Fruit fly (Drosophila melanogaster) whole organism, embryonic: ENCODE measurements around the gene Syx18.

Experiments used
- CG10147 ChIP-seq: fragments of 200-800 bp; sonication (Bioruptor generic); optimal IDR thresholded peaks from 2 replicates; lab custom pipeline; 2019; ENCODE audit warnings: missing biosample characterization, mild to moderate bottlenecking, missing genetic modification characterization, moderate library complexity
- CG12219 ChIP-seq: fragments of 200-800 bp; sonication (Bioruptor generic); optimal IDR thresholded peaks from 3 replicates; lab custom pipeline; 2018; ENCODE audit warnings: missing biosample characterization, mild to moderate bottlenecking, missing genetic modification characterization
- CG13894 ChIP-seq: fragments of 200-800 bp; sonication (Bioruptor generic); optimal IDR thresholded peaks from 3 replicates; lab custom pipeline; 2018; ENCODE audit warnings: missing biosample characterization, mild to moderate bottlenecking, missing genetic modification characterization, moderate library complexity
- CG15601 ChIP-seq: fragments of 200-800 bp; sonication (Bioruptor generic); optimal IDR thresholded peaks from 3 replicates; lab custom pipeline; 2019; ENCODE audit warnings: missing biosample characterization, mild to moderate bottlenecking, missing genetic modification characterization, moderate library complexity
- CG1602 ChIP-seq: fragments of 200-800 bp; sonication (Bioruptor generic); optimal IDR thresholded peaks from 3 replicates; lab custom pipeline; 2016; ENCODE audit warnings: missing biosample characterization, missing genetic modification characterization
- CG17568 ChIP-seq: fragments of 200-800 bp; sonication (Bioruptor generic); optimal IDR thresholded peaks from 2 replicates; lab custom pipeline; 2018; ENCODE audit warnings: missing biosample characterization, mild to moderate bottlenecking, missing genetic modification characterization, moderate library complexity
- CG18619 ChIP-seq: fragments of 200-800 bp; sonication (Bioruptor generic); optimal IDR thresholded peaks from 3 replicates; lab custom pipeline; 2017; ENCODE audit warnings: missing biosample characterization, mild to moderate bottlenecking, missing genetic modification characterization
- CG2678 ChIP-seq: fragments of 200-800 bp; sonication (Bioruptor generic); optimal IDR thresholded peaks from 3 replicates; lab custom pipeline; 2019; ENCODE audit warnings: missing biosample characterization, mild to moderate bottlenecking, missing genetic modification characterization, moderate library complexity
- CG2889 ChIP-seq: fragments of 200-800 bp; sonication (Bioruptor generic); IDR thresholded peaks from 3 replicates; pipeline ENCODE4 v1.3.6; 2022; ENCODE audit warnings: missing biosample characterization, missing genetic modification characterization
- CG30020 ChIP-seq: fragments of 200-800 bp; optimal IDR thresholded peaks from 2 replicates; lab custom pipeline; 2019; ENCODE audit warnings: missing biosample characterization, mild to moderate bottlenecking, missing genetic modification characterization, moderate library complexity
- CG30431 ChIP-seq: fragments of 200-800 bp; sonication (Bioruptor generic); optimal IDR thresholded peaks from 2 replicates; lab custom pipeline; 2017; ENCODE audit warnings: missing biosample characterization, missing genetic modification characterization
- CG31224 ChIP-seq: fragments of 200-800 bp; sonication (Bioruptor generic); IDR thresholded peaks from 2 replicates; pipeline ENCODE4 v1.3.6; 2022; ENCODE audit warnings: missing biosample characterization, missing genetic modification characterization
- CG3163 ChIP-seq: fragments of 200-800 bp; sonication (Bioruptor generic); optimal IDR thresholded peaks from 3 replicates; lab custom pipeline; 2016; ENCODE audit warnings: missing biosample characterization, missing genetic modification characterization
- CG6175 ChIP-seq: fragments of 200-800 bp; sonication (Bioruptor generic); IDR thresholded peaks from 3 replicates; pipeline ENCODE4 v1.3.6; 2022; ENCODE audit warnings: missing biosample characterization, missing genetic modification characterization
- CG7556 ChIP-seq: fragments of 200-800 bp; sonication (Bioruptor generic); optimal IDR thresholded peaks from 2 replicates; lab custom pipeline; 2017; ENCODE audit warnings: missing biosample characterization, mild to moderate bottlenecking, missing genetic modification characterization
- CG8924 ChIP-seq: fragments of 200-800 bp; optimal IDR thresholded peaks from 3 replicates; lab custom pipeline; 2019; ENCODE audit warnings: missing biosample characterization, mild to moderate bottlenecking, missing genetic modification characterization, moderate library complexity
- CkIIα-i1 ChIP-seq: fragments of 200-800 bp; sonication (Bioruptor generic); IDR thresholded peaks from 2 replicates; pipeline ENCODE4 v1.3.6; 2022; ENCODE audit warnings: missing biosample characterization, missing genetic modification characterization
- Deaf1 ChIP-seq: fragments of 200-800 bp; optimal IDR thresholded peaks from 3 replicates; lab custom pipeline; 2019; ENCODE audit warnings: missing biosample characterization, mild to moderate bottlenecking, missing genetic modification characterization, moderate library complexity
- Dek ChIP-seq: fragments of 200-800 bp; sonication (Bioruptor generic); optimal IDR thresholded peaks from 3 replicates; lab custom pipeline; 2019; ENCODE audit warnings: missing biosample characterization, mild to moderate bottlenecking, missing genetic modification characterization, moderate library complexity
- Doc2 ChIP-seq: fragments of 200-800 bp; sonication (Bioruptor generic); IDR thresholded peaks from 2 replicates; pipeline ENCODE4 v1.3.6; 2022; ENCODE audit warnings: missing biosample characterization, missing genetic modification characterization
- E2f1 ChIP-seq: fragments of 200-800 bp; sonication (Bioruptor generic); IDR thresholded peaks from 2 replicates; pipeline ENCODE4 v1.3.6; 2022; ENCODE audit warnings: missing biosample characterization, missing genetic modification characterization
- H15 ChIP-seq: fragments of 200-800 bp; sonication (Bioruptor generic); IDR thresholded peaks from 3 replicates; pipeline ENCODE4 v1.3.6; 2022; ENCODE audit warnings: missing biosample characterization, missing genetic modification characterization
- Hand ChIP-seq: fragments of 200-800 bp; sonication (Bioruptor generic); optimal IDR thresholded peaks from 2 replicates; lab custom pipeline; 2017; ENCODE audit warnings: mild to moderate bottlenecking, missing biosample characterization, missing genetic modification reagents, missing genetic modification characterization
- PHDP ChIP-seq: fragments of 200-800 bp; sonication (Bioruptor generic); optimal IDR thresholded peaks from 3 replicates; lab custom pipeline; 2018; ENCODE audit warnings: missing biosample characterization, mild to moderate bottlenecking, missing genetic modification characterization, moderate library complexity
- Rx ChIP-seq: fragments of 200-800 bp; sonication (Bioruptor generic); IDR thresholded peaks from 2 replicates; pipeline ENCODE4 v1.3.6; 2022; ENCODE audit warnings: missing biosample characterization, missing genetic modification characterization
- Sox100B ChIP-seq: fragments of 200-800 bp; sonication (Bioruptor generic); optimal IDR thresholded peaks from 3 replicates; lab custom pipeline; 2018; ENCODE audit warnings: missing biosample characterization, mild to moderate bottlenecking, missing genetic modification characterization
- Spps ChIP-seq: fragments of 200-800 bp; sonication (Bioruptor generic); optimal IDR thresholded peaks from 2 replicates; lab custom pipeline; 2018; ENCODE audit warnings: missing biosample characterization, mild to moderate bottlenecking, missing genetic modification characterization
- Xbp1 ChIP-seq: fragments of 200-800 bp; sonication (Bioruptor generic); optimal IDR thresholded peaks from 3 replicates; lab custom pipeline; 2016; ENCODE audit warnings: missing biosample characterization, mild to moderate bottlenecking, missing genetic modification characterization
- Xrp1 ChIP-seq: fragments of 200-800 bp; sonication (Bioruptor generic); IDR thresholded peaks from 2 replicates; pipeline ENCODE4 v1.3.6; 2022; ENCODE audit warnings: missing biosample characterization, missing genetic modification characterization
- bsh ChIP-seq, 2 experiments: fragments of 200-800 bp; sonication (Bioruptor generic); optimal IDR thresholded peaks; 2 replicates each; lab custom pipeline; 2017 to 2018; ENCODE audit warnings: mild to moderate bottlenecking in 2 of 2, missing biosample characterization in 2 of 2, missing genetic modification characterization in 2 of 2, moderate library complexity in 1 of 2
- cg ChIP-seq: fragments of 200-800 bp; sonication (Bioruptor generic); optimal IDR thresholded peaks from 3 replicates; lab custom pipeline; 2019; ENCODE audit warnings: missing biosample characterization, mild to moderate bottlenecking, missing genetic modification characterization, moderate library complexity
- crp ChIP-seq, 2 experiments: fragments of 200-800 bp; sonication (Bioruptor generic); optimal IDR thresholded peaks; 2 replicates in 1 of 2; 3 replicates in 1 of 2; lab custom pipeline; 2017; ENCODE audit warnings: missing biosample characterization in 2 of 2, missing genetic modification characterization in 2 of 2, mild to moderate bottlenecking in 1 of 2, moderate library complexity in 1 of 2
- dmrt11E ChIP-seq: fragments of 200-800 bp; sonication (Bioruptor generic); optimal IDR thresholded peaks from 3 replicates; lab custom pipeline; 2018; ENCODE audit warnings: missing biosample characterization, mild to moderate bottlenecking, missing genetic modification characterization, moderate library complexity
- en ChIP-seq: fragments of 200-800 bp; sonication (Bioruptor generic); optimal IDR thresholded peaks from 2 replicates; lab custom pipeline; 2016; ENCODE audit warnings: missing biosample characterization, missing genetic modification characterization
- fu2 ChIP-seq: fragments of 200-800 bp; sonication (Bioruptor generic); optimal IDR thresholded peaks from 2 replicates; lab custom pipeline; 2016; ENCODE audit warnings: missing biosample characterization, missing genetic modification characterization
- gcm2 ChIP-seq: fragments of 200-800 bp; sonication (Bioruptor generic); optimal IDR thresholded peaks from 2 replicates; lab custom pipeline; 2016; ENCODE audit warnings: missing biosample characterization, missing genetic modification characterization
- ind ChIP-seq: fragments of 200-800 bp; sonication (Bioruptor generic); optimal IDR thresholded peaks from 3 replicates; lab custom pipeline; 2016; ENCODE audit warnings: missing biosample characterization, missing genetic modification characterization
- jumu ChIP-seq: fragments of 200-800 bp; sonication (Bioruptor generic); optimal IDR thresholded peaks from 3 replicates; lab custom pipeline; 2016; ENCODE audit warnings: missing biosample characterization, missing genetic modification characterization
- luna ChIP-seq: fragments of 200-800 bp; sonication (Bioruptor generic); optimal IDR thresholded peaks from 2 replicates; lab custom pipeline; 2016; ENCODE audit warnings: missing biosample characterization, missing genetic modification characterization
- mam ChIP-seq: fragments of 200-800 bp; sonication (Bioruptor generic); optimal IDR thresholded peaks from 3 replicates; lab custom pipeline; 2016; ENCODE audit warnings: missing biosample characterization, missing genetic modification characterization
- oc ChIP-seq: fragments of 200-800 bp; sonication (Bioruptor generic); optimal IDR thresholded peaks from 2 replicates; lab custom pipeline; 2018; ENCODE audit warnings: missing biosample characterization, mild to moderate bottlenecking, missing genetic modification characterization, moderate library complexity
- pan ChIP-seq, 4 experiments: fragments of >200 bp in 3 of 4; fragments of 200-800 bp in 1 of 4; sonication (Bioruptor generic) in 1 of 4; optimal IDR thresholded peaks in 3 of 4; IDR thresholded peaks in 1 of 4; 2 replicates each; pipeline versions ENCODE4 v1.3.6 to Lab custom; 2017 to 2022; ENCODE audit warnings: missing biosample characterization in 2 of 4, missing genetic modification characterization in 2 of 4, mixed read lengths in 1 of 4
- pb ChIP-seq: fragments of 200-800 bp; sonication (Bioruptor generic); optimal IDR thresholded peaks from 3 replicates; lab custom pipeline; 2016; ENCODE audit warnings: missing biosample characterization, missing genetic modification characterization
- pzg ChIP-seq: fragments of 200-800 bp; sonication (Bioruptor generic); optimal IDR thresholded peaks from 3 replicates; lab custom pipeline; 2018; ENCODE audit warnings: missing biosample characterization, mild to moderate bottlenecking, missing genetic modification characterization, moderate library complexity
- sima ChIP-seq: fragments of 200-800 bp; sonication (Bioruptor generic); optimal IDR thresholded peaks from 2 replicates; lab custom pipeline; 2016; ENCODE audit warnings: missing biosample characterization, missing genetic modification characterization
- slbo ChIP-seq: fragments of 200-800 bp; sonication (Bioruptor generic); IDR thresholded peaks from 2 replicates; pipeline ENCODE4 v1.3.6; 2022; ENCODE audit warnings: missing biosample characterization, missing genetic modification characterization
- ssp ChIP-seq: fragments of 200-800 bp; sonication (Bioruptor generic); IDR thresholded peaks from 2 replicates; pipeline ENCODE4 v1.3.6; 2022; ENCODE audit warnings: missing biosample characterization, missing genetic modification characterization
- tna ChIP-seq: fragments of 200-800 bp; sonication (Bioruptor generic); IDR thresholded peaks from 2 replicates; pipeline ENCODE4 v1.3.6; 2022; ENCODE audit warnings: missing biosample characterization, missing genetic modification characterization; ENCODE audit not compliant: partially characterized antibody
- usp ChIP-seq: fragments of >200 bp; optimal IDR thresholded peaks from 2 replicates; lab custom pipeline; 2017; ENCODE audit warnings: missing biosample characterization, missing genetic modification characterization
- zen2 ChIP-seq: fragments of 200-800 bp; sonication (Bioruptor generic); IDR thresholded peaks from 3 replicates; pipeline ENCODE4 v1.3.6; 2022; ENCODE audit warnings: missing biosample characterization, missing genetic modification characterization; ENCODE audit not compliant: partially characterized antibody
- zfh1 ChIP-seq: fragments of 200-800 bp; sonication (Bioruptor generic); IDR thresholded peaks from 3 replicates; pipeline ENCODE4 v1.3.6; 2022; ENCODE audit warnings: missing biosample characterization, missing genetic modification characterization

Syx18 gene

dm6 chr3R:24574123-24574522, 51.2 kb downstream of the Syx18 start (continued):
- TF ChIP-seq Spps (tag; lab: Kevin White, UChicago) (no peak), en (no peak), CkIIα-i1 (GFP tag; lab: Robert Waterston, UW) (no peak), luna (GFP tag; lab: Kevin White, UChicago) (no peak), CG7556 (GFP tag; lab: Kevin White, UChicago) (peak; percentile 89), bsh (GFP tag; optimal IDR thresholded peaks at IDR 0.05; lab: Kevin White, UChicago) (peak in 1 of 2 experiments; percentile 17), usp (no peak), CG2678 (tag; lab: Kevin White, UChicago) (peak; percentile 89), CG6175 (no peak), zen2 (GFP tag; lab: Robert Waterston, UW) (no peak), H15 (GFP tag; lab: Robert Waterston, UW) (no peak), zfh1 (GFP tag; lab: Robert Waterston, UW) (no peak), Deaf1 (tag; lab: Kevin White, UChicago) (peak; percentile 38), pan (optimal IDR thresholded peaks at IDR 0.05; lab: Kevin White, UChicago) (no peak), pan (GFP tag; optimal IDR thresholded peaks at IDR 0.05 in 1 of 2, IDR thresholded peaks at IDR 0.05 in 1 of 2) (no peak), dmrt11E (no peak), Dek (tag; lab: Kevin White, UChicago) (peak; percentile 68), CG30020 (tag; lab: Kevin White, UChicago) (no peak), mam (peak; percentile 7), CG17568 (no peak), CG2889 (GFP tag; lab: Robert Waterston, UW) (no peak), CG13894 (tag; lab: Kevin White, UChicago) (peak; percentile 76), slbo (peak; percentile 62), CG3163 (GFP tag; lab: Kevin White, UChicago) (no peak), pb (GFP tag; lab: Kevin White, UChicago) (no peak), CG18619 (peak; percentile 32), sima (GFP tag; lab: Kevin White, UChicago) (no peak), CG15601 (tag; lab: Kevin White, UChicago) (no peak), CG12219 (GFP tag; lab: Kevin White, UChicago) (no peak), jumu (GFP tag; lab: Kevin White, UChicago) (no peak), CG8924 (tag; lab: Kevin White, UChicago) (peak; percentile 78), PHDP (tag; lab: Kevin White, UChicago) (peak; percentile 69), CG31224 (no peak), pzg (GFP tag; lab: Kevin White, UChicago) (no peak), oc (tag; lab: Kevin White, UChicago) (no peak), Xrp1 (peak; percentile 51; the same call in 1 of the 2 replicates), CG1602 (GFP tag; lab: Kevin White, UChicago) (no peak), E2f1 (peak; percentile 51; the same call in 1 of the 2 replicates), Rx (GFP tag; lab: Robert Waterston, UW) (no peak), CG10147 (peak; percentile 82), tna (no peak), fu2 (GFP tag; lab: Kevin White, UChicago) (peak; percentile 24), ind (GFP tag; lab: Kevin White, UChicago) (peak; percentile 20), CG30431 (no peak), gcm2 (GFP tag; lab: Kevin White, UChicago) (no peak), crp (GFP tag; optimal IDR thresholded peaks at IDR 0.05; lab: Kevin White, UChicago) (no peak), Xbp1 (peak; percentile 3), Doc2 (no peak), cg (GFP tag; lab: Kevin White, UChicago) (no peak), ssp (GFP tag; lab: Robert Waterston, UW) (no peak), Sox100B (GFP tag; lab: Kevin White, UChicago) (peak; percentile 49), Hand (GFP tag; lab: Kevin White, UChicago) (peak; percentile 90)
